Fruit fly (Drosophila melanogaster) S2 (cell line): ENCODE measurements around the gene Snm1.

Experiments
- CG8478 ChIP-seq: fragments of >200 bp; optimal IDR thresholded peaks from 2 replicates; lab custom pipeline; 2018
- CTCF ChIP-seq, 2 experiments: fragments of >200 bp; optimal IDR thresholded peaks; 2 replicates each; lab custom pipeline; 2018

dm6 chr3R:5606477-5606876 lies 51.6 kb downstream of the Snm1 start, which contains the start of gene asl:
- TF ChIP-seq CG8478 (lab: Kevin White, UChicago) (no peak), CTCF (optimal IDR thresholded peaks at IDR 0.05; lab: Kevin White, UChicago) (peak; percentile 84 to 87)
